Worm (Caenorhabditis elegans) whole organism, L2 larva: ENCODE data around the gene rocf-1.

Experiments
- dmd-4 ChIP-seq: sonication (generic microtip); optimal IDR thresholded peaks from 2 replicates; lab custom pipeline; 2017; ENCODE audit warnings: missing biosample characterization, missing genetic modification characterization
- elt-1 ChIP-seq: fragments of 150-350 bp; optimal IDR thresholded peaks from 2 replicates; lab custom pipeline; 2014; ENCODE audit warnings: missing biosample characterization, missing genetic modification characterization
- elt-3 ChIP-seq: sonication (generic microtip); optimal IDR thresholded peaks from 2 replicates; lab custom pipeline; 2017; ENCODE audit warnings: missing biosample characterization, missing genetic modification characterization
- nhr-10 ChIP-seq: sonication (generic microtip); optimal IDR thresholded peaks from 2 replicates; lab custom pipeline; 2017; ENCODE audit warnings: missing biosample characterization, missing genetic modification characterization
- nhr-11 ChIP-seq: fragments of 150-350 bp; optimal IDR thresholded peaks from 2 replicates; lab custom pipeline; 2014; ENCODE audit warnings: missing biosample characterization, missing genetic modification characterization
- nhr-77 ChIP-seq: fragments of 150-350 bp; optimal IDR thresholded peaks from 2 replicates; lab custom pipeline; 2014; ENCODE audit warnings: missing biosample characterization, missing genetic modification characterization
- zag-1 ChIP-seq: fragments of 150-350 bp; optimal IDR thresholded peaks from 2 replicates; lab custom pipeline; 2014; ENCODE audit warnings: missing biosample characterization, missing genetic modification characterization

DNA sequence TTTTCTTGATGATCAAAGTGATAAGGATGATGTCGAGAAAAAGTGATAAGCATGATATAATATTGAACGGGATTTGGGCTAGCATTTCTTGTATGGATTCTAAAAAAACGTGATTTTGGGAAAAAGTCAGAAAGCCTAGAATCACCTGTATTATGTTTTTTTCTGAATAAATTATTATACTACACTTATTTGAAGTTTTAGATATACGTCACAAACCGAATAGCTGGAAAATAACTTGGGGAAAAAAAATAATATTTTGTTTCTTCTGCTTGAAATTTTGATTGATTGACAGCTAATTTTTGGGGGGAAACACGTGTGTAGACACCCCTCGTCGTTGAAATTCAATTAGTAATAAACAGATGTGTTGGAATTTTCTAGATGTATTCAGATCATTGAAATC, 28.2 kb upstream of the rocf-1 start, which contains the start of gene str-264:
- no peak for TF ChIP-seq nhr-10 (tag; lab: Kevin White, UChicago)
- TF ChIP-seq nhr-11 (tag; lab: Kevin White, UChicago), result no peak
- TF ChIP-seq elt-3 (tag; lab: Kevin White, UChicago), result no peak
- TF ChIP-seq nhr-77 (tag; lab: Kevin White, UChicago), result no peak
- TF ChIP-seq dmd-4 (tag; lab: Kevin White, UChicago), result no peak
- TF ChIP-seq elt-1 (tag; lab: Kevin White, UChicago), result no peak
- TF ChIP-seq zag-1 (tag; lab: Kevin White, UChicago), result no peak
